Worm (Caenorhabditis elegans) whole organism, mixed stage, embryonic: ENCODE measurements around the gene F18A1.7.

Experiments used
- bed-3 ChIP-seq: fragments of 200-800 bp; sonication (Bioruptor generic); optimal IDR thresholded peaks from 3 replicates; lab custom pipeline; 2018; ENCODE audit warnings: mild to moderate bottlenecking, missing genetic modification characterization, moderate library complexity, missing compliant biosample characterization
- ceh-43 ChIP-seq: fragments of 200-800 bp; sonication (Bioruptor generic); optimal IDR thresholded peaks from 2 replicates; lab custom pipeline; 2018; ENCODE audit warnings: mild to moderate bottlenecking, missing genetic modification characterization, moderate library complexity, missing compliant biosample characterization
- drap-1 ChIP-seq: fragments of 200-800 bp; sonication (Bioruptor generic); optimal IDR thresholded peaks from 3 replicates; lab custom pipeline; 2018; ENCODE audit warnings: mild to moderate bottlenecking, missing genetic modification characterization, missing compliant biosample characterization
- elt-3 ChIP-seq: fragments of 150-350 bp; optimal IDR thresholded peaks from 2 replicates; lab custom pipeline; 2014; ENCODE audit warnings: missing biosample characterization, missing genetic modification characterization
- ham-2 ChIP-seq: fragments of 200-800 bp; sonication (Bioruptor generic); optimal IDR thresholded peaks from 2 replicates; lab custom pipeline; 2018; ENCODE audit warnings: mild to moderate bottlenecking, missing genetic modification characterization, missing compliant biosample characterization
- lin-13 ChIP-seq: fragments of 150-350 bp; optimal IDR thresholded peaks from 2 replicates; lab custom pipeline; 2014; ENCODE audit warnings: missing biosample characterization, missing genetic modification characterization
- nhr-237 ChIP-seq: fragments of 150-350 bp; optimal IDR thresholded peaks from 2 replicates; lab custom pipeline; 2014; ENCODE audit warnings: missing biosample characterization, missing genetic modification characterization
- nhr-76 ChIP-seq: sonication (generic microtip); optimal IDR thresholded peaks from 2 replicates; lab custom pipeline; 2017; ENCODE audit warnings: missing biosample characterization, missing genetic modification characterization
- unc-39 ChIP-seq: fragments of 150-350 bp; optimal IDR thresholded peaks from 2 replicates; lab custom pipeline; 2014; ENCODE audit warnings: missing biosample characterization, missing genetic modification characterization
- ztf-11 ChIP-seq: fragments of 150-350 bp; optimal IDR thresholded peaks from 2 replicates; lab custom pipeline; 2014; ENCODE audit warnings: missing biosample characterization, missing genetic modification characterization

ce11 chrII:7651171-7651570 is 12.4 kb downstream of the F18A1.7 start, which contains the start of gene pde-4:
- TF ChIP-seq nhr-237 (tag; lab: Kevin White, UChicago) (no peak), ham-2 (GFP tag; lab: Kevin White, UChicago) (no peak), nhr-76 (tag; lab: Kevin White, UChicago) (no peak), bed-3 (no peak), ceh-43 (GFP tag; lab: Kevin White, UChicago) (no peak), lin-13 (tag; lab: Kevin White, UChicago) (no peak), unc-39 (tag; lab: Kevin White, UChicago) (no peak), elt-3 (tag; lab: Kevin White, UChicago) (no peak), ztf-11 (tag; lab: Kevin White, UChicago) (no peak), drap-1 (GFP tag; lab: Kevin White, UChicago) (no peak)
